Worm (Caenorhabditis elegans): ENCODE data around the gene srw-113.

DNA sequence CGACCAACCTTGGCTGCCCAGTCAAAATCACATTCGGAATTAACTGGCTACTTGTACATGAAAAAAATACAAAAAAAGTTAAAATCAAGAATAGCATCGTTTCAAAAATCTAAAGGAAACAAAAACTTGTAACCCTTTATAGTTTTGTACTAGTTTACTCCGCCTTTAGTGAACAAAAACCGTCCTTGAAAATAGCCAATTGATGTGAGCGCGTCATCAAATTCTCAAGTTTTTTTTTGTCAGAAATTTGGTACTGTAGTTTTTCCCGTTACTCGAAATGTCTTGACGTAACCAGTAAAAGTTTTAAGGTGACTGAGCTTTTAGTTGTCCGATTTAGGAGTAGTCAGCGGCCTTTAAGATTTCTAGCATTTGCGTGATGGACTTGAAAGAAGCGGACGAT is 14.3 kb downstream of the srw-113 start, which contains the start of gene C29F3.3:
- no peak for TF ChIP-seq snpc-4 (tag; optimal IDR thresholded peaks at IDR 0.05)
- no peak for TF ChIP-seq spr-1 (tag; optimal IDR thresholded peaks at IDR 0.05)
- no peak for TF ChIP-seq unc-62 (GFP tag; optimal IDR thresholded peaks at IDR 0.05 in 1 of 2)
- no peak for TF ChIP-seq unc-62 (tag; optimal IDR thresholded peaks at IDR 0.05)
- no peak for TF ChIP-seq dpl-1 (GFP tag; optimal IDR thresholded peaks at IDR 0.05)
- no peak for TF ChIP-seq nhr-77 (tag; optimal IDR thresholded peaks at IDR 0.05)
- no peak for TF ChIP-seq pha-4 (GFP tag; IDR thresholded peaks at IDR 0.05)
- TF ChIP-seq pha-4 (tag; optimal IDR thresholded peaks at IDR 0.05): no peak
- no peak for TF ChIP-seq lir-3 (tag; optimal IDR thresholded peaks at IDR 0.05)
